Worm (Caenorhabditis elegans) whole organism, L4 larva: ENCODE measurements around the gene ZK637.12.

Source experiments
- D1046.2 ChIP-seq: fragments of 200-800 bp; sonication (Bioruptor generic); IDR thresholded peaks from 2 replicates; pipeline ENCODE4 v1.3.6; 2022; ENCODE audit warnings: missing genetic modification characterization, missing compliant biosample characterization
- F37D6.2 ChIP-seq: sonication (generic microtip); optimal IDR thresholded peaks from 2 replicates; lab custom pipeline; 2016; ENCODE audit warnings: mild to moderate bottlenecking, missing genetic modification characterization, missing compliant biosample characterization
- F49E8.2 ChIP-seq: sonication (generic microtip); optimal IDR thresholded peaks from 2 replicates; lab custom pipeline; 2016; ENCODE audit warnings: missing compliant biosample characterization, mild to moderate bottlenecking, missing genetic modification characterization, borderline replicate concordance
- T20F7.1 ChIP-seq: fragments of 200-800 bp; sonication (Bioruptor generic); optimal IDR thresholded peaks from 2 replicates; lab custom pipeline; 2018; ENCODE audit warnings: mild to moderate bottlenecking, missing genetic modification characterization, missing compliant biosample characterization
- T26A8.4 ChIP-seq: fragments of 200-800 bp; sonication (Bioruptor generic); IDR thresholded peaks from 2 replicates; pipeline ENCODE4 v1.3.6; 2022; ENCODE audit warnings: missing genetic modification characterization, missing compliant biosample characterization
- Y48G9A.11 ChIP-seq: fragments of 200-800 bp; sonication (Bioruptor generic); IDR thresholded peaks from 2 replicates; pipeline ENCODE4 v1.3.6; 2022; ENCODE audit warnings: missing genetic modification reagents, missing genetic modification characterization, missing compliant biosample characterization
- ama-1 ChIP-seq: fragments of 150-350 bp; optimal IDR thresholded peaks from 2 replicates; lab custom pipeline; 2014; ENCODE audit warnings: inconsistent platforms, mixed read lengths
- attf-4 ChIP-seq: sonication (generic microtip); optimal IDR thresholded peaks from 3 replicates; lab custom pipeline; 2017; ENCODE audit warnings: missing biosample characterization, missing genetic modification characterization
- ceh-20 ChIP-seq: fragments of 200-800 bp; sonication (Bioruptor generic); IDR thresholded peaks from 2 replicates; pipeline ENCODE4 v1.3.6; 2022; ENCODE audit warnings: missing genetic modification reagents, missing genetic modification characterization, missing compliant biosample characterization
- ctbp-1 ChIP-seq: fragments of 200-800 bp; sonication (Bioruptor generic); IDR thresholded peaks from 2 replicates; pipeline ENCODE4 v1.3.6; 2022; ENCODE audit warnings: missing genetic modification reagents, missing genetic modification characterization, missing compliant biosample characterization
- daf-19 ChIP-seq: fragments of 200-800 bp; sonication (Bioruptor generic); conservative IDR thresholded peaks from 2 replicates; pipeline ENCODE4 v1.3.6; 2022; ENCODE audit warnings: missing genetic modification characterization, missing compliant biosample characterization
- daf-8 ChIP-seq: fragments of 200-800 bp; sonication (Bioruptor generic); IDR thresholded peaks from 2 replicates; pipeline ENCODE4 v1.3.6; 2022; ENCODE audit warnings: missing genetic modification characterization, missing compliant biosample characterization
- dmd-6 ChIP-seq: fragments of 200-800 bp; sonication (Bioruptor generic); IDR thresholded peaks from 2 replicates; pipeline ENCODE4 v1.3.6; 2022; ENCODE audit warnings: missing genetic modification reagents, missing genetic modification characterization, missing compliant biosample characterization
- dmd-8 ChIP-seq: fragments of 200-800 bp; sonication (Bioruptor generic); IDR thresholded peaks from 2 replicates; pipeline ENCODE4 v1.3.6; 2022; ENCODE audit warnings: missing genetic modification characterization, missing compliant biosample characterization
- dmd-9 ChIP-seq: fragments of 200-800 bp; sonication (Bioruptor generic); IDR thresholded peaks from 2 replicates; pipeline ENCODE4 v1.3.6; 2022; ENCODE audit warnings: missing genetic modification reagents, missing genetic modification characterization, missing compliant biosample characterization
- dpl-1 ChIP-seq: fragments of 150-350 bp; optimal IDR thresholded peaks from 2 replicates; lab custom pipeline; 2014; ENCODE audit warnings: missing biosample characterization, missing genetic modification reagents, missing genetic modification characterization
- dve-1 ChIP-seq: sonication (generic microtip); optimal IDR thresholded peaks from 2 replicates; lab custom pipeline; 2017; ENCODE audit warnings: antibody characterized with exemption, mild to moderate bottlenecking, missing genetic modification characterization, missing compliant biosample characterization; ENCODE audit not compliant: insufficient read depth
- hif-1 ChIP-seq, 2 experiments: sonication (generic microtip); optimal IDR thresholded peaks; 2 replicates each; lab custom pipeline; 2016 to 2017; ENCODE audit warnings: missing compliant biosample characterization in 2 of 2, missing genetic modification characterization in 2 of 2, missing genetic modification reagents in 2 of 2, missing genotype in 2 of 2, mild to moderate bottlenecking in 1 of 2
- hlh-11 ChIP-seq: fragments of 200-800 bp; sonication (Bioruptor generic); optimal IDR thresholded peaks from 2 replicates; lab custom pipeline; 2018; ENCODE audit warnings: mild to moderate bottlenecking, missing genetic modification characterization, missing compliant biosample characterization
- hlh-30 ChIP-seq: sonication (generic microtip); optimal IDR thresholded peaks from 2 replicates; lab custom pipeline; 2017; ENCODE audit warnings: antibody characterized with exemption, mild to moderate bottlenecking, missing genetic modification characterization, missing compliant biosample characterization; ENCODE audit not compliant: insufficient read depth
- hmg-1.1 ChIP-seq: fragments of 200-800 bp; sonication (Bioruptor generic); IDR thresholded peaks from 2 replicates; pipeline ENCODE4 v1.3.6; 2022; ENCODE audit warnings: missing genetic modification reagents, missing genetic modification characterization, missing compliant biosample characterization
- lin-38 ChIP-seq: fragments of 200-800 bp; sonication (Bioruptor generic); IDR thresholded peaks from 2 replicates; pipeline ENCODE4 v1.3.6; 2022; ENCODE audit warnings: missing genetic modification reagents, missing genetic modification characterization, missing compliant biosample characterization
- lin-39 ChIP-seq: fragments of 150-350 bp; optimal IDR thresholded peaks from 2 replicates; lab custom pipeline; 2014; ENCODE audit warnings: missing biosample characterization, missing genetic modification reagents, missing genetic modification characterization
- lsy-2 ChIP-seq, 2 experiments: fragments of 150-350 bp in 1 of 2; sonication (generic microtip) in 1 of 2; optimal IDR thresholded peaks; 2 replicates each; lab custom pipeline; 2014 to 2017; ENCODE audit warnings: missing biosample characterization in 2 of 2, missing genetic modification characterization in 2 of 2
- mep-1 ChIP-seq: fragments of 150-350 bp; sonication (generic microtip); optimal IDR thresholded peaks from 3 replicates; lab custom pipeline; 2014; ENCODE audit warnings: missing biosample characterization, missing genetic modification characterization
- mes-2 ChIP-seq: sonication (generic microtip); optimal IDR thresholded peaks from 2 replicates; lab custom pipeline; 2016; ENCODE audit warnings: missing genotype, mild to moderate bottlenecking, missing genetic modification characterization, missing compliant biosample characterization; ENCODE audit not compliant: poor library complexity, severe bottlenecking
- nhr-102 ChIP-seq: sonication (generic microtip); optimal IDR thresholded peaks from 2 replicates; lab custom pipeline; 2016; ENCODE audit warnings: mild to moderate bottlenecking, missing genetic modification characterization, moderate library complexity, missing compliant biosample characterization
- nhr-11 ChIP-seq: fragments of 150-350 bp; optimal IDR thresholded peaks from 2 replicates; lab custom pipeline; 2014; ENCODE audit warnings: missing biosample characterization, missing genetic modification characterization
- nhr-48 ChIP-seq: sonication (generic microtip); optimal IDR thresholded peaks from 2 replicates; lab custom pipeline; 2016; ENCODE audit warnings: mild to moderate bottlenecking, missing genetic modification characterization, missing compliant biosample characterization
- php-3 ChIP-seq: fragments of 200-800 bp; sonication (Bioruptor generic); IDR thresholded peaks from 2 replicates; pipeline ENCODE4 v1.3.6; 2022; ENCODE audit warnings: missing genetic modification reagents, missing genetic modification characterization, missing compliant biosample characterization
- rbr-2 ChIP-seq: sonication (generic microtip); optimal IDR thresholded peaks from 2 replicates; lab custom pipeline; 2016; ENCODE audit warnings: missing genotype, missing genetic modification characterization, missing compliant biosample characterization
- sdz-12 ChIP-seq: fragments of 200-800 bp; sonication (Bioruptor generic); optimal IDR thresholded peaks from 2 replicates; lab custom pipeline; 2018; ENCODE audit warnings: mild to moderate bottlenecking, missing genetic modification characterization, missing compliant biosample characterization
- unc-62 ChIP-seq, 3 experiments: fragments of 150-350 bp in 1 of 3; sonication (generic microtip); optimal IDR thresholded peaks in 2 of 3; peaks in 1 of 3; 1 replicate in 1 of 3; 2 replicates in 2 of 3; lab custom pipeline; 2014 to 2017; ENCODE audit warnings: missing biosample characterization in 3 of 3, missing genetic modification characterization in 3 of 3, missing genetic modification reagents in 3 of 3, missing genotype in 1 of 3
- vab-7 ChIP-seq: fragments of 200-800 bp; sonication (Bioruptor generic); IDR thresholded peaks from 2 replicates; pipeline ENCODE4 v1.3.6; 2022; ENCODE audit warnings: missing genetic modification reagents, missing genetic modification characterization, missing compliant biosample characterization

ZK637.12 gene

DNA sequence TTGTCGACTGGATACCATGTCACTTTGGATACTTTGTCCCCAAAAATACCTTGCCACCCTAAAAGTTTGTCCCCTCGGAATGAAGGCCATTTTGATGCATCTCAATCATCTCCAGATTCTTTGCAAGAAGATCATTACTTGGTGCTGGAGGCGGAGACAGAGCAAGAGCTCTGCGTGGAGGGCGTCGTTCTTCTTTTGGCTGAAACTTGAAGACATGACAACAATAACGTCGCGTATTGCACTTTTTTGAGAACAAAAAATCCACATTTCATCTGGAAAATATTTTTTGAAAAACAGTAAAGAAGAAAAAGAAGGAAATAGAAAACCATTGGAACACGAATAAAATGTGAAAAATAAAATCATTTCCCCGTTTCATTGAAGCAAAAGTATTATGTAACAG lies 25.8 kb upstream of the ZK637.12 start:
- TF ChIP-seq lin-38 (GFP tag; lab: Robert Waterston, UW): peak; percentile 29; the same call in 1 of the 2 replicates
- TF ChIP-seq dmd-8: 0 out of 2 replicates have a peak, but pooled peaks have one; percentile 15

DNA sequence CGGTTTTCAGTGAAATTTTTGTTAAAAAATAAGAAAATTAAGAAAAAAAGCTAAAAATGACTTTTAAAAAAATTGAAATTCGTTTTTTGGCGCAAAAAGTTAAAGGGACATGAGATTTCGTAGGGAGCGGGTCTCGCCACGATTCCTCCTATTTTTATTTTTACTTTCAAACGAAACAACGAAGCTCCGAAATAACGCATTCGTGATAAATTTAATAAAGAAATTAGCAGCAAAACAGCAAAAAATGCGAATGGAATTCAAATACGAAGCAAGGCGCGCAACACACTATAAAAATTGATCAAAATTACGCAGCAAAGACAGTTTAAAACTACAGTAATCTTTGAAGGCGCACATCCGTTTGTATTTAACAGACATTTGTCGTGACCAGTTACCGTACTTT lies 24.3 kb upstream of the ZK637.12 start:
- TF ChIP-seq lin-39 (tag; lab: Kevin White, UChicago): no peak
- TF ChIP-seq mep-1 (tag; lab: Kevin White, UChicago): peak; percentile 1
- peak; percentile 10 for TF ChIP-seq F49E8.2 (tag; lab: Kevin White, UChicago)
- peak in 1 of 2 experiments; percentile 82 for TF ChIP-seq lsy-2 (tag; optimal IDR thresholded peaks at IDR 0.05; lab: Kevin White, UChicago)
- TF ChIP-seq dve-1: peak; percentile 6
- no peak for TF ChIP-seq attf-4 (tag; lab: Kevin White, UChicago)
- TF ChIP-seq mes-2 (tag; lab: Kevin White, UChicago): peak; percentile 60
- TF ChIP-seq Y48G9A.11 (GFP tag; lab: Robert Waterston, UW): peak; percentile 76
- TF ChIP-seq dpl-1 (GFP tag; lab: Kevin White, UChicago): peak; percentile 53
- no peak for TF ChIP-seq daf-8 (GFP tag; lab: Robert Waterston, UW)
- TF ChIP-seq ama-1 (lab: Kevin White, UChicago): peak; percentile 19
- TF ChIP-seq lin-38 (GFP tag; lab: Robert Waterston, UW): 0 out of 2 replicates have a peak, but pooled peaks have one; percentile 26
- peak; percentile 17 for TF ChIP-seq F37D6.2 (tag; lab: Kevin White, UChicago)
- peak; percentile 86 for TF ChIP-seq T20F7.1
- TF ChIP-seq nhr-11: no peak
- TF ChIP-seq hif-1 (tag; optimal IDR thresholded peaks at IDR 0.05; lab: Kevin White, UChicago): peak in 1 of 2 experiments; percentile 8
- no peak for TF ChIP-seq vab-7
- no peak for TF ChIP-seq sdz-12 (GFP tag; lab: Kevin White, UChicago)
- no peak for TF ChIP-seq ctbp-1 (GFP tag; lab: Robert Waterston, UW)
- TF ChIP-seq daf-19 (GFP tag; lab: Robert Waterston, UW): no peak
- TF ChIP-seq hlh-30: peak; percentile 13
- TF ChIP-seq unc-62 (GFP tag; optimal IDR thresholded peaks at IDR 0.05 in 1 of 2; lab: Kevin White, UChicago): peak in 1 of 2 experiments; percentile 91
- no peak for TF ChIP-seq unc-62 (tag; optimal IDR thresholded peaks at IDR 0.05; lab: Kevin White, UChicago)

DNA sequence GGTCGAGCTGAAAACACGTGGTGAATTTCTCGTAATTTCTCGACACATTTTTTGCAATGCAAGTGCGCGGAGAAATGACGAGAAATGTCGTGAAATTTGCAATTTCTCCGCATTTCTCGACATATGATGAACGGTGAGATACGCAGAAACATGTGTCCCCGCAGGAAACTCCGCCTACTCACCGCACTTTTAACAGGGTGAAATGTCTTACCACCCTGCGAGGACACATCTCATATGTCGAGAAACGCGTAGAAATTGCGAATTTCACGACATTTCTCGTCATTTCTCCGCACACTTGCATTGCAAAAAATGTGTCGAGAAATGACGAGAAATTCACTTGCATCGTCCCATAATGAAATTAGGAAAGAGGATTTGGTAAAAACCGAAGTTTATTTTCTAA lies 23.0 kb upstream of the ZK637.12 start:
- TF ChIP-seq lin-38 (GFP tag; lab: Robert Waterston, UW) (peak; percentile 47), rbr-2 (tag; lab: Kevin White, UChicago) (peak; percentile 13), D1046.2 (GFP tag; lab: Robert Waterston, UW) (0 out of 2 replicates have a peak, but pooled peaks have one; percentile 11), hmg-1.1 (GFP tag; lab: Robert Waterston, UW) (0 out of 2 replicates have a peak, but pooled peaks have one; percentile 18), dmd-9 (GFP tag; lab: Robert Waterston, UW) (0 out of 2 replicates have a peak, but pooled peaks have one; percentile 47), dmd-6 (GFP tag; lab: Robert Waterston, UW) (peak; percentile 9; the same call in 1 of the 2 replicates), T26A8.4 (GFP tag; lab: Robert Waterston, UW) (0 out of 2 replicates have a peak, but pooled peaks have one; percentile 28), mes-2 (tag; lab: Kevin White, UChicago) (peak; percentile 16), nhr-102 (peak; percentile 28), php-3 (GFP tag; lab: Robert Waterston, UW) (peak; percentile 34; the same call in 1 of the 2 replicates), ceh-20 (peak; percentile 19; the same call in 1 of the 2 replicates), hlh-11 (tag; lab: Kevin White, UChicago) (peak; percentile 39), nhr-48 (tag; lab: Kevin White, UChicago) (peak; percentile 23), dve-1 (peak; percentile 16)
- TF ChIP-seq, all 104 proteins: peak for 14; not testable (repeated sequence) for 90
